Fruit fly (Drosophila melanogaster) whole organism: Measurements from ENCODE around the gene tj.

Experiments used
- CG8478 ChIP-seq: fragments of >200 bp; optimal IDR thresholded peaks from 2 replicates; lab custom pipeline; 2018; ENCODE audit warnings: inconsistent platforms
- Dll ChIP-seq: fragments of >200 bp; optimal IDR thresholded peaks from 2 replicates; lab custom pipeline; 2017
- EcR ChIP-seq, 2 experiments: fragments of >200 bp; optimal IDR thresholded peaks; 2 replicates each; lab custom pipeline; 2017; ENCODE audit warnings: missing biosample characterization in 2 of 2, missing genetic modification characterization in 2 of 2, missing genetic modification reagents in 2 of 2
- pan ChIP-seq: fragments of >200 bp; optimal IDR thresholded peaks from 2 replicates; lab custom pipeline; 2017
- psq ChIP-seq: fragments of >200 bp; optimal IDR thresholded peaks from 2 replicates; lab custom pipeline; 2017
- usp ChIP-seq: fragments of >200 bp; optimal IDR thresholded peaks from 2 replicates; lab custom pipeline; 2017; ENCODE audit warnings: missing biosample characterization, missing genetic modification characterization, mixed read lengths

The tj gene

dm6 chr2L:19463824-19464317 is at the start of gene tj:
tj (plus strand) TSS chr2L:19464267.
- TF ChIP-seq Dll (lab: Kevin White, UChicago) (peak; percentile 35), psq (lab: Kevin White, UChicago) (no peak), pan (lab: Kevin White, UChicago) (no peak), CG8478 (no peak), usp (GFP tag; lab: Kevin White, UChicago) (no peak)

dm6 chr2L:19415133-19415532 is 48.9 kb upstream of the tj start:
- no peak for TF ChIP-seq Dll (lab: Kevin White, UChicago)
- TF ChIP-seq EcR (GFP tag; optimal IDR thresholded peaks at IDR 0.05; lab: Kevin White, UChicago), result no peak
- no peak for TF ChIP-seq CG8478
- TF ChIP-seq usp (GFP tag; lab: Kevin White, UChicago), result no peak
- TF ChIP-seq pan (lab: Kevin White, UChicago), result no peak
- no peak for TF ChIP-seq psq (lab: Kevin White, UChicago)

- TF ChIP-seq Dll (lab: Kevin White, UChicago) (no peak), psq (lab: Kevin White, UChicago) (no peak), EcR (GFP tag; optimal IDR thresholded peaks at IDR 0.05; lab: Kevin White, UChicago) (no peak), CG8478 (no peak), pan (lab: Kevin White, UChicago) (no peak), usp (GFP tag; lab: Kevin White, UChicago) (no peak)
These were observed 48.2 kb upstream of the tj start for dm6 chr2L:19415859-19416258.

dm6 chr2L:19416602-19417497 is 47.2 kb upstream of the tj start, which contains the start of gene Lectin-galC1:
Lectin-galC1 (plus strand) TSS chr2L:19417447.
- TF ChIP-seq Dll (lab: Kevin White, UChicago) (no peak), EcR (GFP tag; optimal IDR thresholded peaks at IDR 0.05; lab: Kevin White, UChicago) (no peak), psq (lab: Kevin White, UChicago) (no peak), pan (lab: Kevin White, UChicago) (no peak), usp (GFP tag; lab: Kevin White, UChicago) (no peak), CG8478 (no peak)

dm6 chr2L:19418017-19418416 is 46.0 kb upstream of the tj start, which contains the start of gene lectin-37Da:
lectin-37Da (plus strand) TSS chr2L:19418317.
- TF ChIP-seq psq (lab: Kevin White, UChicago) (no peak), CG8478 (no peak), pan (lab: Kevin White, UChicago) (no peak), EcR (GFP tag; optimal IDR thresholded peaks at IDR 0.05; lab: Kevin White, UChicago) (no peak), Dll (lab: Kevin White, UChicago) (no peak), usp (GFP tag; lab: Kevin White, UChicago) (no peak)

dm6 chr2L:19418872-19419271 is 45.2 kb upstream of the tj start, which contains the start of gene lectin-37Db:
lectin-37Db (plus strand) TSS chr2L:19419075.
- TF ChIP-seq EcR (GFP tag; optimal IDR thresholded peaks at IDR 0.05; lab: Kevin White, UChicago) (no peak), psq (lab: Kevin White, UChicago) (no peak), usp (GFP tag; lab: Kevin White, UChicago) (no peak), Dll (lab: Kevin White, UChicago) (no peak), CG8478 (no peak), pan (lab: Kevin White, UChicago) (no peak)

dm6 chr2L:19421573-19421972 is 42.5 kb upstream of the tj start:
- TF ChIP-seq psq (lab: Kevin White, UChicago), result no peak
- no peak for TF ChIP-seq Dll (lab: Kevin White, UChicago)
- no peak for TF ChIP-seq CG8478
- no peak for TF ChIP-seq EcR (GFP tag; optimal IDR thresholded peaks at IDR 0.05; lab: Kevin White, UChicago)
- no peak for TF ChIP-seq usp (GFP tag; lab: Kevin White, UChicago)
- TF ChIP-seq pan (lab: Kevin White, UChicago), result no peak

- no peak for TF ChIP-seq EcR (GFP tag; optimal IDR thresholded peaks at IDR 0.05; lab: Kevin White, UChicago)
- TF ChIP-seq CG8478, result no peak
- TF ChIP-seq usp (GFP tag; lab: Kevin White, UChicago), result no peak
- no peak for TF ChIP-seq pan (lab: Kevin White, UChicago)
- no peak for TF ChIP-seq psq (lab: Kevin White, UChicago)
- TF ChIP-seq Dll (lab: Kevin White, UChicago), result no peak
These were observed 41.4 kb upstream of the tj start for dm6 chr2L:19422642-19423041.

- TF ChIP-seq EcR (GFP tag; optimal IDR thresholded peaks at IDR 0.05; lab: Kevin White, UChicago) (no peak), CG8478 (no peak), usp (GFP tag; lab: Kevin White, UChicago) (no peak), psq (lab: Kevin White, UChicago) (no peak), pan (lab: Kevin White, UChicago) (no peak), Dll (lab: Kevin White, UChicago) (no peak)
These were observed 40.5 kb upstream of the tj start, which contains the start of the genes Alp12 and CG13085 for dm6 chr2L:19423467-19424122. Alp12 (plus strand) TSS chr2L:19424050. CG13085 (plus strand) TSS chr2L:19424050.

dm6 chr2L:19424307-19424902 is 39.7 kb upstream of the tj start:
- TF ChIP-seq CG8478, result no peak
- TF ChIP-seq pan (lab: Kevin White, UChicago), result no peak
- no peak for TF ChIP-seq Dll (lab: Kevin White, UChicago)
- no peak for TF ChIP-seq usp (GFP tag; lab: Kevin White, UChicago)
- no peak for TF ChIP-seq EcR (GFP tag; optimal IDR thresholded peaks at IDR 0.05; lab: Kevin White, UChicago)
- TF ChIP-seq psq (lab: Kevin White, UChicago), result no peak
